Worm (Caenorhabditis elegans) whole organism, L4 larva: ENCODE measurements around the gene dnc-4.

ENCODE experiments used
- T26A8.4 ChIP-seq: fragments of 200-800 bp; sonication (Bioruptor generic); IDR thresholded peaks from 2 replicates; pipeline ENCODE4 v1.3.6; 2022; ENCODE audit warnings: missing genetic modification characterization, missing compliant biosample characterization
- ceh-82 ChIP-seq: sonication (generic microtip); optimal IDR thresholded peaks from 2 replicates; lab custom pipeline; 2017; ENCODE audit warnings: missing biosample characterization, missing genetic modification characterization
- pqm-1 ChIP-seq: sonication (generic microtip); optimal IDR thresholded peaks from 2 replicates; lab custom pipeline; 2017; ENCODE audit warnings: missing biosample characterization, missing genetic modification characterization

ce11 chrIV:8062359-8062758, 42.8 kb upstream of the dnc-4 start, which contains the start of gene sax-7:
- TF ChIP-seq T26A8.4 (no peak), pqm-1 (no peak), ceh-82 (tag; lab: Kevin White, UChicago) (no peak)
